Worm (Caenorhabditis elegans) whole organism, late embryonic: Measurements from ENCODE around the gene lin-37.

Source experiments
- C08G9.2 ChIP-seq: sonication (generic microtip); optimal IDR thresholded peaks from 2 replicates; lab custom pipeline; 2016; ENCODE audit warnings: mild to moderate bottlenecking, missing genetic modification characterization, moderate library complexity, missing compliant biosample characterization
- ama-1 ChIP-seq: fragments of 150-350 bp; optimal IDR thresholded peaks from 2 replicates; lab custom pipeline; 2014
- ceh-34 ChIP-seq: sonication (generic microtip); optimal IDR thresholded peaks from 2 replicates; lab custom pipeline; 2016; ENCODE audit warnings: mild to moderate bottlenecking, missing genetic modification characterization, missing compliant biosample characterization
- dve-1 ChIP-seq: sonication (generic microtip); optimal IDR thresholded peaks from 2 replicates; lab custom pipeline; 2017; ENCODE audit warnings: antibody characterized with exemption, mild to moderate bottlenecking, missing genetic modification characterization, missing compliant biosample characterization
- fkh-10 ChIP-seq: fragments of 150-350 bp; optimal IDR thresholded peaks from 2 replicates; lab custom pipeline; 2014; ENCODE audit warnings: missing biosample characterization, missing genetic modification reagents, missing genetic modification characterization
- pha-4 ChIP-seq: fragments of 150-350 bp; optimal IDR thresholded peaks from 2 replicates; lab custom pipeline; 2018; ENCODE audit warnings: missing biosample characterization, missing genetic modification reagents, missing genetic modification characterization

ce11 chrIII:7060531-7061095 lies 11.7 kb downstream of the lin-37 start, which contains the start of gene egg-2:
- TF ChIP-seq fkh-10 (GFP tag; lab: Kevin White, UChicago) (no peak), ceh-34 (tag; lab: Kevin White, UChicago) (no peak), dve-1 (tag; lab: Kevin White, UChicago) (no peak), C08G9.2 (no peak), pha-4 (tag; lab: Kevin White, UChicago) (no peak), ama-1 (lab: Kevin White, UChicago) (no peak)
